Fruit fly (Drosophila melanogaster): Measurements from ENCODE around the gene Pa1.

dm6 chrX:11404247-11404646, 45.2 kb downstream of the Pa1 start:
- TF ChIP-seq bab1 (GFP tag; optimal IDR thresholded peaks at IDR 0.05), result no peak
- TF ChIP-seq Clk (GFP tag; optimal IDR thresholded peaks at IDR 0.05), result no peak
- no peak for TF ChIP-seq CG7045 (GFP tag; optimal IDR thresholded peaks at IDR 0.05)
- no peak for TF ChIP-seq cic (GFP tag; optimal IDR thresholded peaks at IDR 0.05)
- TF ChIP-seq Hr96 (GFP tag; optimal IDR thresholded peaks at IDR 0.05), result no peak
- no peak for TF ChIP-seq CG5204 (GFP tag; optimal IDR thresholded peaks at IDR 0.05)
- TF ChIP-seq CG11617 (GFP tag; optimal IDR thresholded peaks at IDR 0.05), result no peak
- no peak for TF ChIP-seq tj (GFP tag; optimal IDR thresholded peaks at IDR 0.05)
- TF ChIP-seq pad (GFP tag; optimal IDR thresholded peaks at IDR 0.05), result no peak

Measured in whole organism, adult.